Worm (Caenorhabditis elegans) whole organism, L4 larva: ENCODE measurements around the gene meg-1.

Experiments
- F10B5.3 ChIP-seq: sonication (generic microtip); optimal IDR thresholded peaks from 2 replicates; lab custom pipeline; 2016; ENCODE audit warnings: mild to moderate bottlenecking, missing genetic modification characterization, missing compliant biosample characterization
- F26F4.8 ChIP-seq: fragments of 200-800 bp; sonication (Bioruptor generic); conservative IDR thresholded peaks from 2 replicates; pipeline ENCODE4 v1.3.6; 2022; ENCODE audit warnings: missing genetic modification characterization, missing compliant biosample characterization
- T26A8.4 ChIP-seq: fragments of 200-800 bp; sonication (Bioruptor generic); IDR thresholded peaks from 2 replicates; pipeline ENCODE4 v1.3.6; 2022; ENCODE audit warnings: missing genetic modification characterization, missing compliant biosample characterization
- Y48G9A.11 ChIP-seq: fragments of 200-800 bp; sonication (Bioruptor generic); IDR thresholded peaks from 2 replicates; pipeline ENCODE4 v1.3.6; 2022; ENCODE audit warnings: missing genetic modification reagents, missing genetic modification characterization, missing compliant biosample characterization
- aha-1 ChIP-seq: fragments of 150-350 bp; peaks from one replicate; lab custom pipeline; 2014; ENCODE audit warnings: missing biosample characterization, missing genetic modification characterization
- ceh-20 ChIP-seq: fragments of 200-800 bp; sonication (Bioruptor generic); IDR thresholded peaks from 2 replicates; pipeline ENCODE4 v1.3.6; 2022; ENCODE audit warnings: missing genetic modification reagents, missing genetic modification characterization, missing compliant biosample characterization
- ceh-44 ChIP-seq: fragments of 200-800 bp; sonication (Bioruptor generic); IDR thresholded peaks from 2 replicates; pipeline ENCODE4 v1.3.6; 2022; ENCODE audit warnings: missing genetic modification reagents, missing genetic modification characterization, missing compliant biosample characterization
- ceh-82 ChIP-seq: sonication (generic microtip); optimal IDR thresholded peaks from 2 replicates; lab custom pipeline; 2017; ENCODE audit warnings: missing biosample characterization, missing genetic modification characterization
- ces-1 ChIP-seq: fragments of 150-350 bp; sonication (generic microtip); optimal IDR thresholded peaks from 4 replicates; lab custom pipeline; 2014; ENCODE audit warnings: missing biosample characterization, missing genetic modification reagents, missing genetic modification characterization
- daf-12 ChIP-seq: fragments of 150-350 bp; optimal IDR thresholded peaks from 2 replicates; lab custom pipeline; 2014; ENCODE audit warnings: missing biosample characterization, missing genetic modification reagents, missing genetic modification characterization
- daf-16 ChIP-seq, 3 experiments: sonication (generic microtip); optimal IDR thresholded peaks; 2 replicates each; lab custom pipeline; 2016 to 2017; ENCODE audit warnings: missing genetic modification characterization in 3 of 3, missing genetic modification reagents in 3 of 3, mild to moderate bottlenecking in 2 of 3, missing compliant biosample characterization in 2 of 3, missing biosample characterization in 1 of 3, moderate library complexity in 1 of 3
- daf-19 ChIP-seq: fragments of 200-800 bp; sonication (Bioruptor generic); conservative IDR thresholded peaks from 2 replicates; pipeline ENCODE4 v1.3.6; 2022; ENCODE audit warnings: missing genetic modification characterization, missing compliant biosample characterization
- dve-1 ChIP-seq: sonication (generic microtip); optimal IDR thresholded peaks from 2 replicates; lab custom pipeline; 2017; ENCODE audit warnings: antibody characterized with exemption, mild to moderate bottlenecking, missing genetic modification characterization, missing compliant biosample characterization; ENCODE audit not compliant: insufficient read depth
- fkh-10 ChIP-seq: fragments of 150-350 bp; optimal IDR thresholded peaks from 2 replicates; lab custom pipeline; 2014; ENCODE audit warnings: missing biosample characterization, missing genetic modification reagents, missing genetic modification characterization
- fos-1 ChIP-seq: fragments of 150-350 bp; optimal IDR thresholded peaks from 2 replicates; lab custom pipeline; 2014; ENCODE audit warnings: missing biosample characterization, missing genetic modification characterization
- hif-1 ChIP-seq, 2 experiments: sonication (generic microtip); optimal IDR thresholded peaks; 2 replicates each; lab custom pipeline; 2016 to 2017; ENCODE audit warnings: missing compliant biosample characterization in 2 of 2, missing genetic modification characterization in 2 of 2, missing genetic modification reagents in 2 of 2, missing genotype in 2 of 2, mild to moderate bottlenecking in 1 of 2
- hmg-1.1 ChIP-seq: fragments of 200-800 bp; sonication (Bioruptor generic); IDR thresholded peaks from 2 replicates; pipeline ENCODE4 v1.3.6; 2022; ENCODE audit warnings: missing genetic modification reagents, missing genetic modification characterization, missing compliant biosample characterization
- lin-15B ChIP-seq: fragments of 150-350 bp; sonication (generic microtip); optimal IDR thresholded peaks from 3 replicates; lab custom pipeline; 2014; ENCODE audit warnings: missing biosample characterization, missing genetic modification characterization
- lin-29 ChIP-seq: fragments of 200-800 bp; sonication (Bioruptor generic); IDR thresholded peaks from 2 replicates; pipeline ENCODE4 v1.3.6; 2022; ENCODE audit warnings: missing genetic modification reagents, missing genetic modification characterization, missing compliant biosample characterization
- lsy-2 ChIP-seq, 2 experiments: fragments of 150-350 bp in 1 of 2; sonication (generic microtip) in 1 of 2; optimal IDR thresholded peaks; 2 replicates each; lab custom pipeline; 2014 to 2017; ENCODE audit warnings: missing biosample characterization in 2 of 2, missing genetic modification characterization in 2 of 2
- madf-5 ChIP-seq, 2 experiments: fragments of 200-800 bp; sonication (Bioruptor generic); IDR thresholded peaks; 2 replicates each; pipeline ENCODE4 v1.3.6; 2022; ENCODE audit warnings: missing compliant biosample characterization in 2 of 2, missing genetic modification characterization in 2 of 2
- mdt-29 ChIP-seq: fragments of 200-800 bp; sonication (Bioruptor generic); IDR thresholded peaks from 2 replicates; pipeline ENCODE4 v1.3.6; 2022; ENCODE audit warnings: missing genetic modification reagents, missing genetic modification characterization, missing compliant biosample characterization
- mes-2 ChIP-seq: sonication (generic microtip); optimal IDR thresholded peaks from 2 replicates; lab custom pipeline; 2016; ENCODE audit warnings: missing genotype, mild to moderate bottlenecking, missing genetic modification characterization, missing compliant biosample characterization; ENCODE audit not compliant: poor library complexity, severe bottlenecking
- mxl-2 ChIP-seq: fragments of 200-800 bp; sonication (Bioruptor generic); conservative IDR thresholded peaks from 2 replicates; pipeline ENCODE4 v1.3.6; 2022; ENCODE audit warnings: missing genetic modification reagents, missing genetic modification characterization, missing compliant biosample characterization
- mxl-3 ChIP-seq: fragments of 200-800 bp; sonication (Bioruptor generic); optimal IDR thresholded peaks from 2 replicates; lab custom pipeline; 2018; ENCODE audit warnings: mild to moderate bottlenecking, missing genetic modification characterization, missing compliant biosample characterization
- nhr-111 ChIP-seq: fragments of 200-800 bp; sonication (Bioruptor generic); optimal IDR thresholded peaks from 2 replicates; lab custom pipeline; 2018; ENCODE audit warnings: mild to moderate bottlenecking, missing genetic modification characterization, missing compliant biosample characterization
- nhr-48 ChIP-seq: sonication (generic microtip); optimal IDR thresholded peaks from 2 replicates; lab custom pipeline; 2016; ENCODE audit warnings: mild to moderate bottlenecking, missing genetic modification characterization, missing compliant biosample characterization
- nhr-6 ChIP-seq: fragments of 150-350 bp; optimal IDR thresholded peaks from 2 replicates; lab custom pipeline; 2014; ENCODE audit warnings: missing biosample characterization, missing genetic modification characterization
- pha-4 ChIP-seq, 2 experiments: fragments of 150-350 bp in 1 of 2; fragments of 200-800 bp in 1 of 2; sonication (Bioruptor generic) in 1 of 2; IDR thresholded peaks in 1 of 2; optimal IDR thresholded peaks in 1 of 2; 2 replicates each; pipeline versions ENCODE4 v1.3.6 to Lab custom; 2014 to 2022; ENCODE audit warnings: missing genetic modification characterization in 2 of 2, missing genetic modification reagents in 2 of 2, missing biosample characterization in 1 of 2, missing compliant biosample characterization in 1 of 2
- pqm-1 ChIP-seq: sonication (generic microtip); optimal IDR thresholded peaks from 2 replicates; lab custom pipeline; 2017; ENCODE audit warnings: missing biosample characterization, missing genetic modification characterization
- rbr-2 ChIP-seq: sonication (generic microtip); optimal IDR thresholded peaks from 2 replicates; lab custom pipeline; 2016; ENCODE audit warnings: missing genotype, missing genetic modification characterization, missing compliant biosample characterization
- saeg-2 ChIP-seq: fragments of 200-800 bp; sonication (Bioruptor generic); IDR thresholded peaks from 2 replicates; pipeline ENCODE4 v1.3.6; 2022; ENCODE audit warnings: missing genetic modification reagents, missing genetic modification characterization, missing compliant biosample characterization
- sdz-12 ChIP-seq: fragments of 200-800 bp; sonication (Bioruptor generic); optimal IDR thresholded peaks from 2 replicates; lab custom pipeline; 2018; ENCODE audit warnings: mild to moderate bottlenecking, missing genetic modification characterization, missing compliant biosample characterization
- snpc-4 ChIP-seq: fragments of 150-350 bp; optimal IDR thresholded peaks from 2 replicates; lab custom pipeline; 2014; ENCODE audit warnings: missing biosample characterization, missing genetic modification characterization
- unc-62 ChIP-seq, 3 experiments: fragments of 150-350 bp in 1 of 3; sonication (generic microtip); optimal IDR thresholded peaks in 2 of 3; peaks in 1 of 3; 1 replicate in 1 of 3; 2 replicates in 2 of 3; lab custom pipeline; 2014 to 2017; ENCODE audit warnings: missing biosample characterization in 3 of 3, missing genetic modification characterization in 3 of 3, missing genetic modification reagents in 3 of 3, missing genotype in 1 of 3
- zip-2 ChIP-seq: fragments of 150-350 bp; optimal IDR thresholded peaks from 2 replicates; lab custom pipeline; 2014; ENCODE audit warnings: missing biosample characterization, missing genetic modification characterization

The meg-1 gene

DNA sequence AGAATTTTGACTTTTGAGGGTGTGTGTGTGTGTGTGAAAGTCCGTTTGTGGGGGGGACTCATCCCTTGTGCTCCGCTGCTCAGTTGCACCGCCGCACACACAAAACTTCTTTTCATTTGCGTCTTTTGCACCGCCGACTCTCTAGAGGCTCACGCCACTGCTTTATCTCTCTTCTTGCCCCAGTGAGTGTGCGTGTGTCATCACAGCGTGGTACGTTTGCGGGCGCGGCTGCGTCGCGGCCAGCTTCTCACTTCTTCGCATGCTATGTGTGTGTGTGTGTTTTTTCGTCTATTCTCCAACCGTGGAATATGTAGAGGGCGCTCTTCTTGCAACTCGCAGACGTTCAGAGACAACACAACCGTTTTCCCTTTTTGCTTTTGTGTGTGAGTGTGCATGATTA is 16.1 kb upstream of the meg-1 start (continued):
- TF ChIP-seq mxl-3 (GFP tag; lab: Kevin White, UChicago) (peak; percentile 81), pha-4 (GFP tag; IDR thresholded peaks at IDR 0.05; lab: Robert Waterston, UW) (peak; percentile 36; the same call in 1 of the 2 replicates), pha-4 (tag; optimal IDR thresholded peaks at IDR 0.05; lab: Kevin White, UChicago) (no peak), T26A8.4 (GFP tag; lab: Robert Waterston, UW) (peak; percentile 43; the same call in 1 of the 2 replicates), fos-1 (tag; lab: Kevin White, UChicago) (no peak), fkh-10 (GFP tag; lab: Kevin White, UChicago) (peak; percentile 68), lin-29 (GFP tag; lab: Robert Waterston, UW) (no peak), hmg-1.1 (GFP tag; lab: Robert Waterston, UW) (peak; percentile 90), nhr-48 (tag; lab: Kevin White, UChicago) (peak; percentile 28), ceh-20 (GFP tag; lab: Robert Waterston, UW) (peak; percentile 74), daf-16 (GFP tag; optimal IDR thresholded peaks at IDR 0.05; lab: Kevin White, UChicago) (no peak), daf-16 (tag; optimal IDR thresholded peaks at IDR 0.05; lab: Kevin White, UChicago) (peak; percentile 25), dve-1 (tag; lab: Kevin White, UChicago) (peak; percentile 45), ceh-82 (tag; lab: Kevin White, UChicago) (no peak), rbr-2 (tag; lab: Kevin White, UChicago) (peak; percentile 83), sdz-12 (no peak), zip-2 (tag; lab: Kevin White, UChicago) (peak; percentile 20), pqm-1 (no peak), mxl-2 (GFP tag; lab: Robert Waterston, UW) (no peak), lsy-2 (tag; optimal IDR thresholded peaks at IDR 0.05; lab: Kevin White, UChicago) (peak; percentile 30 to 47), daf-19 (GFP tag; lab: Robert Waterston, UW) (no peak), daf-12 (tag; lab: Kevin White, UChicago) (no peak), snpc-4 (tag; lab: Kevin White, UChicago) (peak; percentile 57), F10B5.3 (tag; lab: Kevin White, UChicago) (peak; percentile 2), mes-2 (tag; lab: Kevin White, UChicago) (peak; percentile 72), mdt-29 (GFP tag; lab: Robert Waterston, UW) (no peak), lin-15B (tag; lab: Kevin White, UChicago) (no peak), ces-1 (GFP tag; lab: Kevin White, UChicago) (no peak), hif-1 (tag; optimal IDR thresholded peaks at IDR 0.05; lab: Kevin White, UChicago) (peak in 1 of 2 experiments; percentile 70), madf-5 (GFP tag; IDR thresholded peaks at IDR 0.05; lab: Robert Waterston, UW) (no peak), nhr-111 (GFP tag; lab: Kevin White, UChicago) (no peak), saeg-2 (GFP tag; lab: Robert Waterston, UW) (0 out of 2 replicates have a peak, but pooled peaks have one; percentile 45), nhr-6 (tag; lab: Kevin White, UChicago) (peak; percentile 64), unc-62 (GFP tag; optimal IDR thresholded peaks at IDR 0.05 in 1 of 2; lab: Kevin White, UChicago) (peak in 1 of 2 experiments; percentile 93), unc-62 (tag; optimal IDR thresholded peaks at IDR 0.05; lab: Kevin White, UChicago) (no peak), ceh-44 (GFP tag; lab: Robert Waterston, UW) (0 out of 2 replicates have a peak, but pooled peaks have one; percentile 33), aha-1 (tag; lab: Kevin White, UChicago) (no peak), F26F4.8 (GFP tag; lab: Robert Waterston, UW) (no peak)

DNA sequence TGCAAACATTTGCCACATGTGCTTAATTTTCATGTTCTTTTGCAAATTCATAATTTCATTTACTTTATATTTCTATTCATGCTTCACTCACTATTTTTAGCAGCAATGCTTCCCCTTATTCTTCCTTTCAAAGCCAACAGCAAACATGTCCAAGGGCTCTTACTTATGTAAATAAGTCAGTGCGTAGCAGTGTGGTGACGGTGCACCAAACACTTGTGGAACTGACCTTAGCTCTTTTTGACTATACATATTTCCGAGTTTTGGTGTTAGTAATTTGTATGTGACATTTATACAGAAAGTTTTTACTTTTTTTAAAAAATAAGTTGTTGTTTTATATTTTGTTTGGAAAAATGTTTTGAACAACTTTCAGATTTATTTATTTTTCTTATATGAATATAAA is 15.7 kb upstream of the meg-1 start:
- TF ChIP-seq aha-1 (tag; lab: Kevin White, UChicago): peak; percentile 95
- no peak for TF ChIP-seq Y48G9A.11
